Fruit fly (Drosophila melanogaster): Measurements from ENCODE around the gene CG2493.

DNA sequence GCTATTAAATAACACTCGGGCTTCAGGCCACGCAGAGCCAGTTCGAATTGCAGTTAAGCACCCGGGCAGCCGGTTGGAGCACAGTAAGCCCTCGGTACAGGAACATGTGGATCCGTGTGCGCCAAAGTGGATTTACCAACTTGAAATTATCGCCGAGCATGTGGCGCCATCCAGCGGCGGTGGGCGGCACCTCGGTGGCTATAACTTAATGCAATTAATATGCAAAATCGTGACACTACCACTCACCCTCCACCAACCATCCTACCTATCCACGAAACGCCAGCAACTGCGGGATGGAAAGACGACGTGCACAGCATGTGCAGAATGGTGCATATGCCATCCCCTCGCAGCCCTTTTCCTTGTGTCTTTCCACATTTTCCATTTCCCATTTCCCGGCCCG, 24.9 kb upstream of the CG2493 start:
- no peak for TF ChIP-seq psq (optimal IDR thresholded peaks at IDR 0.05)
- no peak for TF ChIP-seq Sin3A (optimal IDR thresholded peaks at IDR 0.05)
- no peak for TF ChIP-seq Myc (optimal IDR thresholded peaks at IDR 0.05)
